Worm (Caenorhabditis elegans) whole organism, L1 larva: ENCODE measurements around the gene C16C10.9.

Source experiments
- C16A3.4 ChIP-seq: fragments of 150-350 bp; optimal IDR thresholded peaks from 2 replicates; lab custom pipeline; 2014; ENCODE audit warnings: missing biosample characterization, missing genetic modification characterization
- C34B4.2 ChIP-seq: sonication (generic microtip); optimal IDR thresholded peaks from 2 replicates; lab custom pipeline; 2017; ENCODE audit warnings: mild to moderate bottlenecking, missing genetic modification characterization, missing compliant biosample characterization
- F16B12.6 ChIP-seq: fragments of 150-350 bp; optimal IDR thresholded peaks from 2 replicates; lab custom pipeline; 2014; ENCODE audit warnings: missing biosample characterization, missing genetic modification characterization
- Y116A8C.19 ChIP-seq: sonication (generic microtip); optimal IDR thresholded peaks from 2 replicates; lab custom pipeline; 2016; ENCODE audit warnings: missing compliant biosample characterization, missing genetic modification characterization, borderline replicate concordance
- aha-1 ChIP-seq: fragments of 150-350 bp; optimal IDR thresholded peaks from 2 replicates; lab custom pipeline; 2014; ENCODE audit warnings: missing biosample characterization, missing genetic modification characterization
- aly-2 ChIP-seq: fragments of 150-350 bp; optimal IDR thresholded peaks from 2 replicates; lab custom pipeline; 2014; ENCODE audit warnings: missing biosample characterization, missing genetic modification characterization
- blmp-1 ChIP-seq: fragments of 150-350 bp; optimal IDR thresholded peaks from 2 replicates; lab custom pipeline; 2014; ENCODE audit warnings: missing biosample characterization, missing genetic modification characterization
- ceh-88 ChIP-seq: fragments of 200-800 bp; sonication (Bioruptor generic); IDR thresholded peaks from 2 replicates; pipeline ENCODE4 v1.3.6; 2022; ENCODE audit warnings: missing genetic modification characterization, missing compliant biosample characterization
- dpl-1 ChIP-seq, 3 experiments: fragments of 150-350 bp in 2 of 3; sonication (generic microtip) in 1 of 3; optimal IDR thresholded peaks; 2 replicates each; lab custom pipeline; 2014 to 2017; ENCODE audit warnings: missing biosample characterization in 3 of 3, missing genetic modification characterization in 3 of 3, missing genetic modification reagents in 3 of 3
- dsc-1 ChIP-seq: sonication (generic microtip); optimal IDR thresholded peaks from 2 replicates; lab custom pipeline; 2016; ENCODE audit warnings: mild to moderate bottlenecking, missing genetic modification characterization, missing compliant biosample characterization
- efl-1 ChIP-seq, 4 experiments: fragments of 150-350 bp; optimal IDR thresholded peaks in 3 of 4; peaks in 1 of 4; 1 replicate in 1 of 4; 2 replicates in 3 of 4; lab custom pipeline; 2014; ENCODE audit warnings: missing biosample characterization in 2 of 4, missing genetic modification characterization in 2 of 4, missing genetic modification reagents in 2 of 4
- egl-13 ChIP-seq: sonication (generic microtip); optimal IDR thresholded peaks from 2 replicates; lab custom pipeline; 2016; ENCODE audit warnings: missing genotype, missing genetic modification reagents, missing genetic modification characterization, missing compliant biosample characterization
- egl-27 ChIP-seq, 2 experiments: fragments of 150-350 bp in 1 of 2; sonication (generic microtip); optimal IDR thresholded peaks; 3 replicates each; lab custom pipeline; 2017 to 2018; ENCODE audit warnings: missing biosample characterization in 2 of 2, missing genetic modification characterization in 2 of 2, missing genetic modification reagents in 2 of 2
- ets-5 ChIP-seq: fragments of 200-800 bp; sonication (Bioruptor generic); IDR thresholded peaks from 2 replicates; pipeline ENCODE4 v1.3.6; 2022; ENCODE audit warnings: missing genetic modification characterization, missing compliant biosample characterization
- fkh-10 ChIP-seq: sonication (generic microtip); optimal IDR thresholded peaks from 2 replicates; lab custom pipeline; 2017; ENCODE audit warnings: missing biosample characterization, missing genetic modification reagents, missing genetic modification characterization
- fkh-4 ChIP-seq: sonication (generic microtip); optimal IDR thresholded peaks from 2 replicates; lab custom pipeline; 2016; ENCODE audit warnings: missing compliant biosample characterization, missing genetic modification characterization, borderline replicate concordance
- fkh-8 ChIP-seq: sonication (generic microtip); optimal IDR thresholded peaks from 2 replicates; lab custom pipeline; 2016; ENCODE audit warnings: mild to moderate bottlenecking, missing genetic modification characterization, missing compliant biosample characterization
- fos-1 ChIP-seq: fragments of 150-350 bp; optimal IDR thresholded peaks from 2 replicates; lab custom pipeline; 2014; ENCODE audit warnings: missing biosample characterization, missing genetic modification characterization
- hlh-17 ChIP-seq: fragments of 200-800 bp; sonication (Bioruptor generic); optimal IDR thresholded peaks from 2 replicates; lab custom pipeline; 2018; ENCODE audit warnings: missing genetic modification characterization, mild to moderate bottlenecking, missing compliant biosample characterization, moderate library complexity, borderline replicate concordance
- hlh-4 ChIP-seq: sonication (generic microtip); optimal IDR thresholded peaks from 2 replicates; lab custom pipeline; 2016; ENCODE audit warnings: mild to moderate bottlenecking, missing genetic modification characterization, missing compliant biosample characterization
- irx-1 ChIP-seq: sonication (generic microtip); optimal IDR thresholded peaks from 2 replicates; lab custom pipeline; 2016; ENCODE audit warnings: missing genetic modification characterization, missing compliant biosample characterization
- jun-1 ChIP-seq: fragments of 150-350 bp; optimal IDR thresholded peaks from 2 replicates; lab custom pipeline; 2014; ENCODE audit warnings: missing biosample characterization, missing genetic modification reagents, missing genetic modification characterization
- lin-14 ChIP-seq: fragments of 200-800 bp; sonication (Bioruptor generic); optimal IDR thresholded peaks from 2 replicates; lab custom pipeline; 2018; ENCODE audit warnings: mild to moderate bottlenecking, missing genetic modification characterization, moderate library complexity, missing compliant biosample characterization
- lin-15B ChIP-seq: fragments of 150-350 bp; sonication (generic microtip); optimal IDR thresholded peaks from 3 replicates; lab custom pipeline; 2014; ENCODE audit warnings: missing biosample characterization, missing genetic modification characterization
- lir-3 ChIP-seq: sonication (generic microtip); optimal IDR thresholded peaks from 2 replicates; lab custom pipeline; 2016; ENCODE audit warnings: mild to moderate bottlenecking, missing genetic modification characterization, moderate library complexity, missing compliant biosample characterization; ENCODE audit not compliant: poor library complexity
- lsy-2 ChIP-seq, 2 experiments: fragments of 150-350 bp; optimal IDR thresholded peaks; 2 replicates each; lab custom pipeline; 2014; ENCODE audit warnings: missing biosample characterization in 2 of 2, missing genetic modification characterization in 2 of 2
- mab-9 ChIP-seq: fragments of 200-800 bp; sonication (Bioruptor generic); IDR thresholded peaks from 2 replicates; pipeline ENCODE4 v1.3.6; 2022; ENCODE audit warnings: missing genetic modification reagents, missing genetic modification characterization, missing compliant biosample characterization
- mef-2 ChIP-seq: fragments of 150-350 bp; optimal IDR thresholded peaks from 2 replicates; lab custom pipeline; 2014; ENCODE audit warnings: missing biosample characterization, missing genetic modification characterization
- nhr-71 ChIP-seq: sonication (generic microtip); optimal IDR thresholded peaks from 2 replicates; lab custom pipeline; 2016; ENCODE audit warnings: mild to moderate bottlenecking, missing genetic modification characterization, moderate library complexity, missing compliant biosample characterization
- nhr-76 ChIP-seq: sonication (generic microtip); optimal IDR thresholded peaks from 2 replicates; lab custom pipeline; 2017; ENCODE audit warnings: missing biosample characterization, missing genetic modification characterization
- nhr-77 ChIP-seq: fragments of 150-350 bp; optimal IDR thresholded peaks from 2 replicates; lab custom pipeline; 2014; ENCODE audit warnings: missing biosample characterization, missing genetic modification characterization
- nhr-90 ChIP-seq: sonication (generic microtip); optimal IDR thresholded peaks from 2 replicates; lab custom pipeline; 2016; ENCODE audit warnings: mild to moderate bottlenecking, missing genetic modification characterization, missing compliant biosample characterization; ENCODE audit not compliant: poor library complexity
- pag-3 ChIP-seq: sonication (generic microtip); optimal IDR thresholded peaks from 2 replicates; lab custom pipeline; 2017; ENCODE audit warnings: missing genetic modification characterization, mild to moderate bottlenecking, missing compliant biosample characterization, antibody characterized with exemption, borderline replicate concordance; ENCODE audit not compliant: insufficient read depth
- rnt-1 ChIP-seq: sonication (generic microtip); optimal IDR thresholded peaks from 2 replicates; lab custom pipeline; 2016; ENCODE audit warnings: mild to moderate bottlenecking, missing genetic modification characterization, moderate library complexity, missing compliant biosample characterization
- skn-1 ChIP-seq: fragments of 150-350 bp; optimal IDR thresholded peaks from 2 replicates; lab custom pipeline; 2014; ENCODE audit warnings: missing biosample characterization, missing genetic modification characterization
- snpc-4 ChIP-seq: fragments of 150-350 bp; optimal IDR thresholded peaks from 2 replicates; lab custom pipeline; 2014; ENCODE audit warnings: missing biosample characterization, missing genetic modification characterization
- sup-37 ChIP-seq: fragments of 200-800 bp; sonication (Bioruptor generic); optimal IDR thresholded peaks from 2 replicates; lab custom pipeline; 2018; ENCODE audit warnings: mild to moderate bottlenecking, missing genetic modification characterization, missing compliant biosample characterization
- swsn-7 ChIP-seq: sonication (generic microtip); optimal IDR thresholded peaks from 2 replicates; lab custom pipeline; 2016; ENCODE audit warnings: missing genetic modification characterization, missing compliant biosample characterization
- unc-62 ChIP-seq: fragments of 150-350 bp; optimal IDR thresholded peaks from 2 replicates; lab custom pipeline; 2014; ENCODE audit warnings: missing biosample characterization, missing genetic modification reagents, missing genetic modification characterization
- unc-86 ChIP-seq: sonication (generic microtip); optimal IDR thresholded peaks from 2 replicates; lab custom pipeline; 2016; ENCODE audit warnings: missing genetic modification characterization, missing compliant biosample characterization
- unc-98 ChIP-seq: fragments of 200-800 bp; sonication (Bioruptor generic); IDR thresholded peaks from 2 replicates; pipeline ENCODE4 v1.3.6; 2022; ENCODE audit warnings: missing genetic modification characterization, missing compliant biosample characterization

C16C10.9 gene

ce11 chrIII:4187845-4188244, 30.6 kb upstream of the C16C10.9 start, which contains the start of gene R74.2:
Gene R74.2 (plus strand): TSS chrIII:4188160.
- TF ChIP-seq blmp-1 (peak; percentile 98), hlh-4 (tag; lab: Kevin White, UChicago) (no peak)
- TF ChIP-seq, all 84 proteins: peak for 1

ce11 chrIII:4186751-4187309, 29.6 kb upstream of the C16C10.9 start, which contains the start of gene lars-1:
Gene lars-1 (minus strand): TSS chrIII:4186801.
- TF ChIP-seq nhr-90 (tag; lab: Kevin White, UChicago) (no peak), lin-15B (no peak), lir-3 (tag; lab: Kevin White, UChicago) (peak; percentile 15), dpl-1 (GFP tag; optimal IDR thresholded peaks at IDR 0.05; lab: Kevin White, UChicago) (peak in 1 of 3 experiments; percentile 10), lsy-2 (tag; optimal IDR thresholded peaks at IDR 0.05; lab: Kevin White, UChicago) (peak in 1 of 2 experiments; percentile 29), fkh-8 (tag; lab: Kevin White, UChicago) (no peak), jun-1 (tag; lab: Kevin White, UChicago) (no peak), egl-27 (tag; optimal IDR thresholded peaks at IDR 0.05; lab: Kevin White, UChicago) (no peak), Y116A8C.19 (tag; lab: Kevin White, UChicago) (no peak), C34B4.2 (no peak), blmp-1 (peak; percentile 32), pag-3 (peak; percentile 94), efl-1 (optimal IDR thresholded peaks at IDR 0.05; lab: Kevin White, UChicago) (no peak), efl-1 (GFP tag; optimal IDR thresholded peaks at IDR 0.05 in 1 of 2; lab: Kevin White, UChicago) (peak in 1 of 2 experiments; percentile 81), rnt-1 (peak; percentile 15)

- no peak for TF ChIP-seq ets-5
- no peak for TF ChIP-seq pag-3
- no peak for TF ChIP-seq dpl-1 (GFP tag; optimal IDR thresholded peaks at IDR 0.05; lab: Kevin White, UChicago)
- no peak for TF ChIP-seq ceh-88
- TF ChIP-seq fkh-4 (tag; lab: Kevin White, UChicago), result no peak
- TF ChIP-seq aha-1, result no peak
- no peak for TF ChIP-seq dsc-1 (tag; lab: Kevin White, UChicago)
- TF ChIP-seq fkh-10 (GFP tag; lab: Kevin White, UChicago), result no peak
- no peak for TF ChIP-seq nhr-76 (tag; lab: Kevin White, UChicago)
- no peak for TF ChIP-seq C16A3.4 (tag; lab: Kevin White, UChicago)
- TF ChIP-seq egl-27 (tag; optimal IDR thresholded peaks at IDR 0.05; lab: Kevin White, UChicago), result no peak
- no peak for TF ChIP-seq nhr-77 (tag; lab: Kevin White, UChicago)
- TF ChIP-seq mab-9, result no peak
- TF ChIP-seq hlh-17 (GFP tag; lab: Kevin White, UChicago), result no peak
- TF ChIP-seq rnt-1, result no peak
- TF ChIP-seq swsn-7, result no peak
- TF ChIP-seq fos-1 (tag; lab: Kevin White, UChicago), result no peak
- no peak for TF ChIP-seq unc-86
- no peak for TF ChIP-seq skn-1 (tag; lab: Kevin White, UChicago)
These were observed 24.1 kb upstream of the C16C10.9 start, which contains the start of gene C16C10.1 for ce11 chrIII:4181338-4181737. Gene C16C10.1 (minus strand): TSS chrIII:4181438.

ce11 chrIII:4178564-4178963, 21.4 kb upstream of the C16C10.9 start, which contains the start of gene C16C10.2:
Gene C16C10.2 (minus strand): TSS chrIII:4178664.
- TF ChIP-seq mef-2 (tag; lab: Kevin White, UChicago) (no peak), irx-1 (no peak), fkh-4 (tag; lab: Kevin White, UChicago) (no peak), aly-2 (no peak), unc-62 (GFP tag; lab: Kevin White, UChicago) (no peak), snpc-4 (tag; lab: Kevin White, UChicago) (no peak), efl-1 (optimal IDR thresholded peaks at IDR 0.05; lab: Kevin White, UChicago) (no peak), efl-1 (GFP tag; optimal IDR thresholded peaks at IDR 0.05 in 1 of 2; lab: Kevin White, UChicago) (no peak), nhr-71 (no peak), sup-37 (GFP tag; lab: Kevin White, UChicago) (no peak), nhr-90 (tag; lab: Kevin White, UChicago) (no peak), unc-98 (GFP tag; lab: Robert Waterston, UW) (no peak), egl-13 (tag; lab: Kevin White, UChicago) (no peak), hlh-4 (tag; lab: Kevin White, UChicago) (no peak), F16B12.6 (tag; lab: Kevin White, UChicago) (no peak), pag-3 (no peak), lin-14 (GFP tag; lab: Kevin White, UChicago) (no peak)
